Fruit fly (Drosophila melanogaster) whole organism, embryonic: ENCODE results near the gene apolpp.

Experiments
- Atf3 ChIP-seq: fragments of 200-800 bp; sonication (Bioruptor generic); optimal IDR thresholded peaks from 3 replicates; lab custom pipeline; 2016; ENCODE audit warnings: missing biosample characterization, missing genetic modification characterization
- BtbVII ChIP-seq: fragments of 200-800 bp; sonication (Bioruptor generic); optimal IDR thresholded peaks from 3 replicates; lab custom pipeline; 2017; ENCODE audit warnings: missing biosample characterization, mild to moderate bottlenecking, missing genetic modification characterization
- CG10267 ChIP-seq: fragments of 200-800 bp; sonication (Bioruptor generic); optimal IDR thresholded peaks from 2 replicates; lab custom pipeline; 2018; ENCODE audit warnings: missing biosample characterization, mild to moderate bottlenecking, missing genetic modification characterization, moderate library complexity
- CG10431 ChIP-seq: fragments of 200-800 bp; sonication (Bioruptor generic); optimal IDR thresholded peaks from 3 replicates; lab custom pipeline; 2018; ENCODE audit warnings: missing biosample characterization, mild to moderate bottlenecking, missing genetic modification characterization
- CG10979 ChIP-seq: fragments of 200-800 bp; sonication (Bioruptor generic); optimal IDR thresholded peaks from 2 replicates; lab custom pipeline; 2018; ENCODE audit warnings: missing biosample characterization, mild to moderate bottlenecking, missing genetic modification characterization, moderate library complexity
- CG12155 ChIP-seq: fragments of 200-800 bp; sonication (Bioruptor generic); optimal IDR thresholded peaks from 3 replicates; lab custom pipeline; 2016; ENCODE audit warnings: missing biosample characterization, missing genetic modification characterization
- CG13424 ChIP-seq: fragments of 200-800 bp; sonication (Bioruptor generic); optimal IDR thresholded peaks from 2 replicates; lab custom pipeline; 2019; ENCODE audit warnings: missing biosample characterization, mild to moderate bottlenecking, missing genetic modification characterization, moderate library complexity
- CG15269 ChIP-seq: fragments of 200-800 bp; sonication (Bioruptor generic); optimal IDR thresholded peaks from 2 replicates; lab custom pipeline; 2018; ENCODE audit warnings: missing biosample characterization, mild to moderate bottlenecking, missing genetic modification characterization, moderate library complexity
- CG15479 ChIP-seq: fragments of 200-800 bp; sonication (Bioruptor generic); optimal IDR thresholded peaks from 3 replicates; lab custom pipeline; 2019; ENCODE audit warnings: missing biosample characterization, mild to moderate bottlenecking, missing genetic modification characterization, moderate library complexity
- CG16779 ChIP-seq: fragments of 200-800 bp; sonication (Bioruptor generic); IDR thresholded peaks from 2 replicates; pipeline ENCODE4 v1.3.6; 2022; ENCODE audit warnings: missing biosample characterization, missing genetic modification characterization
- CG16863 ChIP-seq: fragments of 200-800 bp; sonication (Bioruptor generic); optimal IDR thresholded peaks from 3 replicates; lab custom pipeline; 2016; ENCODE audit warnings: missing biosample characterization, missing genetic modification characterization
- CG17186 ChIP-seq: fragments of 200-800 bp; sonication (Bioruptor generic); optimal IDR thresholded peaks from 3 replicates; lab custom pipeline; 2017; ENCODE audit warnings: missing biosample characterization, missing genetic modification reagents, missing genetic modification characterization
- CG17829 ChIP-seq: fragments of 200-800 bp; optimal IDR thresholded peaks from 2 replicates; lab custom pipeline; 2019; ENCODE audit warnings: missing biosample characterization, mild to moderate bottlenecking, missing genetic modification characterization, moderate library complexity
- CG1832 ChIP-seq: fragments of 200-800 bp; sonication (Bioruptor generic); optimal IDR thresholded peaks from 2 replicates; lab custom pipeline; 2017; ENCODE audit warnings: missing biosample characterization, mild to moderate bottlenecking, missing genetic modification characterization, inconsistent platforms
- CG30020 ChIP-seq: fragments of 200-800 bp; optimal IDR thresholded peaks from 2 replicates; lab custom pipeline; 2019; ENCODE audit warnings: missing biosample characterization, mild to moderate bottlenecking, missing genetic modification characterization, moderate library complexity
- CG31388 ChIP-seq: fragments of 200-800 bp; sonication (Bioruptor generic); optimal IDR thresholded peaks from 2 replicates; lab custom pipeline; 2016; ENCODE audit warnings: missing biosample characterization, missing genetic modification characterization
- CG3726 ChIP-seq: fragments of 200-800 bp; sonication (Bioruptor generic); IDR thresholded peaks from 3 replicates; pipeline ENCODE4, ENCODE4 v1.3.6; 2022; ENCODE audit warnings: missing biosample characterization, missing genetic modification characterization
- CG42726 ChIP-seq: fragments of 200-800 bp; sonication (Bioruptor generic); IDR thresholded peaks from 2 replicates; pipeline ENCODE4 v1.3.6; 2022; ENCODE audit warnings: missing biosample characterization, missing genetic modification characterization; ENCODE audit not compliant: partially characterized antibody
- CG6175 ChIP-seq: fragments of 200-800 bp; sonication (Bioruptor generic); IDR thresholded peaks from 3 replicates; pipeline ENCODE4 v1.3.6; 2022; ENCODE audit warnings: missing biosample characterization, missing genetic modification characterization
- CG6791 ChIP-seq: fragments of 200-800 bp; sonication (Bioruptor generic); IDR thresholded peaks from 3 replicates; pipeline ENCODE4 v1.3.6; 2022; ENCODE audit warnings: missing biosample characterization, missing genetic modification characterization; ENCODE audit not compliant: partially characterized antibody
- CG8089 ChIP-seq: fragments of 200-800 bp; sonication (Bioruptor generic); optimal IDR thresholded peaks from 3 replicates; lab custom pipeline; 2016; ENCODE audit warnings: missing biosample characterization, missing genetic modification characterization
- CTCF ChIP-seq: fragments of 200-800 bp; sonication (Bioruptor generic); optimal IDR thresholded peaks from 2 replicates; lab custom pipeline; 2017; ENCODE audit warnings: missing biosample characterization, mild to moderate bottlenecking, missing genetic modification characterization, moderate library complexity
- D19A ChIP-seq: fragments of 200-800 bp; optimal IDR thresholded peaks from 3 replicates; lab custom pipeline; 2019; ENCODE audit warnings: missing biosample characterization, mild to moderate bottlenecking, missing genetic modification characterization, moderate library complexity
- Dll ChIP-seq: fragments of 200-800 bp; sonication (Bioruptor generic); IDR thresholded peaks from 4 replicates; pipeline ENCODE4 v1.3.6; 2022; ENCODE audit warnings: missing biosample characterization, missing genetic modification characterization; ENCODE audit not compliant: partially characterized antibody
- Dp ChIP-seq: fragments of 200-800 bp; sonication (Bioruptor generic); optimal IDR thresholded peaks from 2 replicates; lab custom pipeline; 2018; ENCODE audit warnings: missing biosample characterization, mild to moderate bottlenecking, missing genetic modification characterization, moderate library complexity
- Eip74EF ChIP-seq, 2 experiments: fragments of 200-800 bp in 1 of 2; fragments of >200 bp in 1 of 2; sonication (Bioruptor generic) in 1 of 2; optimal IDR thresholded peaks; 2 replicates each; lab custom pipeline; 2017 to 2019; ENCODE audit warnings: missing biosample characterization in 2 of 2, missing genetic modification characterization in 2 of 2, mild to moderate bottlenecking in 1 of 2, moderate library complexity in 1 of 2
- HLH4C ChIP-seq: fragments of 200-800 bp; sonication (Bioruptor generic); IDR thresholded peaks from 3 replicates; pipeline ENCODE4 v1.3.6; 2022; ENCODE audit warnings: missing biosample characterization, missing genetic modification characterization; ENCODE audit not compliant: partially characterized antibody
- HLHmδ ChIP-seq: fragments of 200-800 bp; sonication (Bioruptor generic); optimal IDR thresholded peaks from 2 replicates; lab custom pipeline; 2018; ENCODE audit warnings: missing biosample characterization, mild to moderate bottlenecking, missing genetic modification characterization, moderate library complexity
- Hmr ChIP-seq: fragments of 200-800 bp; sonication (Bioruptor generic); optimal IDR thresholded peaks from 3 replicates; lab custom pipeline; 2017; ENCODE audit warnings: mild to moderate bottlenecking, missing biosample characterization, missing genetic modification reagents, missing genetic modification characterization
- Hr78 ChIP-seq, 2 experiments: fragments of 200-800 bp in 1 of 2; fragments of >200 bp in 1 of 2; sonication (Bioruptor generic) in 1 of 2; optimal IDR thresholded peaks; 2 replicates each; lab custom pipeline; 2017 to 2019; ENCODE audit warnings: missing biosample characterization in 2 of 2, missing genetic modification characterization in 2 of 2, mild to moderate bottlenecking in 1 of 2, moderate library complexity in 1 of 2
- MESR4 ChIP-seq: fragments of 200-800 bp; sonication (Bioruptor generic); optimal IDR thresholded peaks from 2 replicates; lab custom pipeline; 2018; ENCODE audit warnings: missing biosample characterization, mild to moderate bottlenecking, missing genetic modification characterization, moderate library complexity
- Med ChIP-seq: fragments of 200-800 bp; sonication (Bioruptor generic); peaks from one replicate; lab custom pipeline; 2016; ENCODE audit warnings: missing biosample characterization, missing genetic modification characterization, mild to moderate bottlenecking, inconsistent platforms, moderate library complexity
- Mrtf ChIP-seq: fragments of 200-800 bp; sonication (Bioruptor generic); IDR thresholded peaks from 3 replicates; pipeline ENCODE4 v1.3.6; 2022; ENCODE audit warnings: missing biosample characterization, missing genetic modification characterization
- Nf-YC ChIP-seq: fragments of 200-800 bp; optimal IDR thresholded peaks from 3 replicates; lab custom pipeline; 2019; ENCODE audit warnings: missing biosample characterization, mild to moderate bottlenecking, missing genetic modification characterization, moderate library complexity
- Xrp1 ChIP-seq: fragments of 200-800 bp; sonication (Bioruptor generic); IDR thresholded peaks from 2 replicates; pipeline ENCODE4 v1.3.6; 2022; ENCODE audit warnings: missing biosample characterization, missing genetic modification characterization
- al ChIP-seq: fragments of 200-800 bp; sonication (Bioruptor generic); IDR thresholded peaks from 2 replicates; pipeline ENCODE4 v1.3.6; 2022; ENCODE audit warnings: missing biosample characterization, missing genetic modification characterization
- aop ChIP-seq: fragments of 200-800 bp; sonication (Bioruptor generic); IDR thresholded peaks from 2 replicates; pipeline ENCODE4 v1.3.6; 2022; ENCODE audit warnings: missing biosample characterization, missing genetic modification characterization
- ap ChIP-seq: fragments of 200-800 bp; sonication (Bioruptor generic); IDR thresholded peaks from 2 replicates; pipeline ENCODE4 v1.3.6; 2022; ENCODE audit warnings: missing biosample characterization, missing genetic modification characterization
- bcd ChIP-seq: fragments of 200-800 bp; sonication (Bioruptor generic); optimal IDR thresholded peaks from 2 replicates; lab custom pipeline; 2017; ENCODE audit warnings: missing biosample characterization, mild to moderate bottlenecking, missing genetic modification characterization
- bigmax ChIP-seq: fragments of 200-800 bp; sonication (Bioruptor generic); optimal IDR thresholded peaks from 2 replicates; lab custom pipeline; 2018; ENCODE audit warnings: missing biosample characterization, mild to moderate bottlenecking, missing genetic modification characterization
- bowl ChIP-seq: fragments of 200-800 bp; sonication (Bioruptor generic); IDR thresholded peaks from 2 replicates; pipeline ENCODE4 v1.3.6; 2022; ENCODE audit warnings: missing biosample characterization, missing genetic modification characterization
- croc ChIP-seq: fragments of 200-800 bp; sonication (Bioruptor generic); conservative IDR thresholded peaks from 3 replicates; pipeline ENCODE4 v1.3.6; 2022; ENCODE audit warnings: missing biosample characterization, missing genetic modification characterization
- eve ChIP-seq, 2 experiments: fragments of >200 bp; optimal IDR thresholded peaks; 2 replicates each; lab custom pipeline; 2017; ENCODE audit warnings: missing biosample characterization in 2 of 2, missing genetic modification characterization in 2 of 2
- gcm ChIP-seq: fragments of 200-800 bp; sonication (Bioruptor generic); optimal IDR thresholded peaks from 2 replicates; lab custom pipeline; 2019; ENCODE audit warnings: missing biosample characterization, mild to moderate bottlenecking, missing genetic modification characterization, moderate library complexity
- gsb-n ChIP-seq: fragments of 200-800 bp; sonication (Bioruptor generic); optimal IDR thresholded peaks from 3 replicates; lab custom pipeline; 2018; ENCODE audit warnings: missing biosample characterization, mild to moderate bottlenecking, missing genetic modification characterization
- ind ChIP-seq: fragments of 200-800 bp; sonication (Bioruptor generic); optimal IDR thresholded peaks from 3 replicates; lab custom pipeline; 2016; ENCODE audit warnings: missing biosample characterization, missing genetic modification characterization
- sens ChIP-seq: fragments of 200-800 bp; sonication (Bioruptor generic); peaks from one replicate; lab custom pipeline; 2016; ENCODE audit warnings: missing biosample characterization, missing genetic modification characterization
- sim ChIP-seq: fragments of 200-800 bp; sonication (Bioruptor generic); IDR thresholded peaks from 2 replicates; pipeline ENCODE4 v1.3.6; 2022; ENCODE audit warnings: missing biosample characterization, missing genetic modification characterization
- ssp ChIP-seq: fragments of 200-800 bp; sonication (Bioruptor generic); IDR thresholded peaks from 2 replicates; pipeline ENCODE4 v1.3.6; 2022; ENCODE audit warnings: missing biosample characterization, missing genetic modification characterization
- zfh1 ChIP-seq: fragments of 200-800 bp; sonication (Bioruptor generic); IDR thresholded peaks from 3 replicates; pipeline ENCODE4 v1.3.6; 2022; ENCODE audit warnings: missing biosample characterization, missing genetic modification characterization

The apolpp gene

DNA sequence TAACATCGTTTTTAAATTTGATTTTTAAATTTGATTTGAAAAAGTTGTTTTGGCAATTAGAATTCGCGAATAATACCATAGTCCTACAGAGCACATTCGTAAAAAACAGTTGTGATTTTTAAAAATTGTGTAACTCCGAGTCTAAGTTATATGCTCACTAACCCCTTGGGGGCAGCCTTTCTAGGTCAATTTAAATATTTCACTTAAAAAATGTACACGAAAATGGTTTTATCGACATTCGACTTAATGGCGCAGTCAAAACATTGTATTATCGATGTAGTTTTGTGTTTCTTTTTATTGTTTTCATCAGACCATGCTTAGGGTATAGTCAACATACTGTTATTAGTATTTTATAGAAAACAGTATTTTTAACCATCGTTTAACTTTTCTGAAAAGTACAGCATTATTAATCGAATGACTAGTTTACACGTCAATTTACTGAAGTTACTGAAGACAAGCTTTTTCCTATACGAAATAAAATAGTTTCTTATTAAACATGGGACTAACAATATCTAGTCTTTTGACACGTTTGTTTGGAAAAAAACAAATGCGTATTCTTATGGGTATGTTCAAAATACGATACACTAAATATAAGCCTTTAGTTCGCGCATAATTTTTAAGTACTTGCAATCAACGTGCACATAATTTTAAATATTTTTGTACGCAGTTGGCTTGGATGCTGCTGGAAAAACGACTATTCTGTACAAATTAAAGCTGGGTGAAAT lies 63.2 kb downstream of the apolpp start, which contains the start of gene Arf4 (continued):
- TF ChIP-seq CG6175 (GFP tag; lab: Robert Waterston, UW) (no peak), CTCF (GFP tag; lab: Kevin White, UChicago) (no peak), CG16863 (GFP tag; lab: Kevin White, UChicago) (no peak), eve (GFP tag; optimal IDR thresholded peaks at IDR 0.05; lab: Kevin White, UChicago) (peak in 1 of 2 experiments; percentile 34), al (GFP tag; lab: Robert Waterston, UW) (no peak), CG6791 (GFP tag; lab: Robert Waterston, UW) (no peak), CG30020 (tag; lab: Kevin White, UChicago) (peak; percentile 98), Dp (no peak), gsb-n (tag; lab: Kevin White, UChicago) (no peak), CG16779 (no peak), HLHmδ (GFP tag; lab: Kevin White, UChicago) (no peak), zfh1 (GFP tag; lab: Robert Waterston, UW) (no peak), aop (GFP tag; lab: Robert Waterston, UW) (no peak), CG10979 (tag; lab: Kevin White, UChicago) (no peak), sim (GFP tag; lab: Robert Waterston, UW) (no peak), CG12155 (no peak), CG10431 (GFP tag; lab: Kevin White, UChicago) (no peak), BtbVII (no peak), Mrtf (GFP tag; lab: Robert Waterston, UW) (no peak), Med (GFP tag; lab: Kevin White, UChicago) (peak; percentile 63), CG3726 (GFP tag; lab: Robert Waterston, UW) (no peak), CG17186 (no peak), CG8089 (GFP tag; lab: Kevin White, UChicago) (no peak), CG42726 (no peak), ap (GFP tag; lab: Robert Waterston, UW) (no peak), bigmax (GFP tag; lab: Kevin White, UChicago) (no peak), CG13424 (tag; lab: Kevin White, UChicago) (peak; percentile 1), ssp (peak; percentile 96), Eip74EF (GFP tag; optimal IDR thresholded peaks at IDR 0.05; lab: Kevin White, UChicago) (peak in 1 of 2 experiments; percentile 64), Dll (GFP tag; lab: Robert Waterston, UW) (no peak), bowl (GFP tag; lab: Robert Waterston, UW) (no peak), Hmr (GFP tag; lab: Kevin White, UChicago) (no peak), Atf3 (GFP tag; lab: Kevin White, UChicago) (no peak), croc (GFP tag; lab: Robert Waterston, UW) (no peak), CG17829 (tag; lab: Kevin White, UChicago) (peak; percentile 2)
- TF ChIP-seq, all 482 proteins: peak for 32

DNA sequence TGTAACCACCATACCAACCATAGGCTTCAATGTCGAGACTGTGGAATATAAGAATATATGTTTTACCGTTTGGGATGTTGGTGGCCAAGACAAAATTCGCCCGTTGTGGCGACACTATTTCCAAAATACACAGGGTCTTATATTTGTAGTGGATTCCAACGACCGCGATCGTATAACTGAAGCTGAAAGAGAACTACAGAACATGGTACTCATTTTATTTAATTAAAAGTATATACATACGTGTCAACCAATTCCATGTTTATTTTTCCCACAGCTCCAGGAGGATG lies 63.7 kb downstream of the apolpp start:
- no peak for TF ChIP-seq CG31388 (GFP tag; lab: Kevin White, UChicago)
- TF ChIP-seq MESR4 (GFP tag; lab: Kevin White, UChicago) = peak; percentile 21
- peak; percentile 54 for TF ChIP-seq sens

DNA sequence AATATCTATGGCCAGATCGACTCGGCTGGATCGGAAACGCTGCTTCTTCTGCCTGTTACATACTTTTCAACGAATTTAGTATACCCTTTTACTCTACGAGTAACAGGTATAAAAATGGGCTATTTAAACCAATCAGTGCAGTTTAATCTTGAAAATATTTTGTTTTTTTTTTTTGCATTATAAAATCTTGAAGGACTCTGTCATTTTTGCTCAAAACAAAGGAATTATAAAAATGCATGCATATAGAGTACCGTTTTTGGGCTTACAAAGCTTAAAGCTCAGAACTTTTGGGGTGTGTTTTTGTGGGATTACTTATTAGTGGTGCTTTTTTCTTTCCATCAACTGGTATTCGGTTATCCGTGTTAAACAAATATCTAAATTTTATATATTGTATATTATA lies 65.5 kb downstream of the apolpp start, which contains the start of gene CG11155:
CG11155 (plus strand) TSS at position 313 of the 400 bp plus-strand sequence.
- TF ChIP-seq ind (GFP tag; lab: Kevin White, UChicago) = no peak
- TF ChIP-seq Xrp1 (GFP tag; lab: Robert Waterston, UW) = 0 out of 2 replicates have a peak, but pooled peaks have one; percentile 34
- TF ChIP-seq Nf-YC (tag; lab: Kevin White, UChicago) = no peak
- no peak for TF ChIP-seq HLH4C (GFP tag; lab: Robert Waterston, UW)
- no peak for TF ChIP-seq bcd (GFP tag; lab: Kevin White, UChicago)
- TF ChIP-seq CG15479 (GFP tag; lab: Kevin White, UChicago) = no peak
- TF ChIP-seq eve (GFP tag; optimal IDR thresholded peaks at IDR 0.05; lab: Kevin White, UChicago) = no peak
- no peak for TF ChIP-seq Hr78 (GFP tag; optimal IDR thresholded peaks at IDR 0.05; lab: Kevin White, UChicago)
- no peak for TF ChIP-seq CG10267
- no peak for TF ChIP-seq CG1832 (GFP tag; lab: Kevin White, UChicago)
- TF ChIP-seq gcm (GFP tag; lab: Kevin White, UChicago) = no peak
- no peak for TF ChIP-seq CG15269 (tag; lab: Kevin White, UChicago)
- peak; percentile 65 for TF ChIP-seq D19A (tag; lab: Kevin White, UChicago)
